Worm (Caenorhabditis elegans): ENCODE data around the gene sir-2.1.

The sir-2.1 gene

DNA sequence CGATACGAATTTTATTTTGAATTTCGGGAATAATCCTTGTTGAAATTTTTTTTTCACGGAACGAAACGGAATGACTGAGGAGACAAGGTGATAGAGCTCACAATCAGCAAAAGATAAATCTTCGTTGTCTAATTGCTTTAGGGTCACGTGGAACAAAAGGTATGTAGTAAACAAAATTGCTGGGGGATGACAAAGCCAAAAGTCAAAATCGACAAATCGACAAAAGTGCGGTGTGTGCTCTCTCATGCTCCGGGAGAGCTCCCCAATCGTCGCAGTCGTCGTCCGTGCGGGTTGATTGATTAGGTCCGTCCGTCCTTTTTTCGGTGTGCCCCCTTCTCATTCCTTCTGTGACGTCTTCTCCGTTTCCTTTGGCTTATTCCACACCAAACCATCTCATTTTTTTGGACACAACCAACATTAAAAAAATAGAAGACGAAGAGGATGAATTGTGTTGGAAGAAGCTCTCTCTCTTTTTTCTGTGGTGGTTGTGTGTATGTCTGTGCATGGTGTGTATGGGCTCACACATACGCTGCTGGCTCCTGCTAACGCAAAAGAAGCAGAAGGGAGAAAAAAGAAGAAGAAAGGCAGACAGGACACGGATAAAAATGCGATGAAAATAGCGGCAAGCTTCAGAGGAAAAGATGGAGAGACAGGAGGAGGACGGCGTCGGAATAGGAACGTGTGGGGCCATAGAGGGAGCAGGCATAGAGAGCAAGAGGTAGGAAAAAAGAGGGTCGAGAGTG, 24.2 kb downstream of the sir-2.1 start (continued):
- TF ChIP-seq aha-1 (tag; optimal IDR thresholded peaks at IDR 0.05) (no peak), nhr-12 (tag; optimal IDR thresholded peaks at IDR 0.05) (no peak), elt-2 (tag; optimal IDR thresholded peaks at IDR 0.05) (no peak), mep-1 (tag; optimal IDR thresholded peaks at IDR 0.05) (peak; percentile 30), ztf-11 (tag; optimal IDR thresholded peaks at IDR 0.05) (peak in 1 of 2 experiments; percentile 27), ces-1 (GFP tag; optimal IDR thresholded peaks at IDR 0.05) (peak; percentile 34), nhr-84 (tag; optimal IDR thresholded peaks at IDR 0.05) (no peak), unc-30 (tag; optimal IDR thresholded peaks at IDR 0.05) (no peak), mdl-1 (tag; optimal IDR thresholded peaks at IDR 0.05) (peak in 1 of 2 experiments; percentile 18), skn-1 (tag; optimal IDR thresholded peaks at IDR 0.05) (peak; percentile 4), alr-1 (tag; optimal IDR thresholded peaks at IDR 0.05; ENCODE audit: borderline replicate concordance) (no peak), F16B12.6 (tag; optimal IDR thresholded peaks at IDR 0.05) (no peak), lin-14 (GFP tag; optimal IDR thresholded peaks at IDR 0.05) (peak; percentile 9), lsy-2 (tag; optimal IDR thresholded peaks at IDR 0.05) (peak in 1 of 2 experiments; percentile 21), unc-86 (tag; optimal IDR thresholded peaks at IDR 0.05) (peak; percentile 62)

DNA sequence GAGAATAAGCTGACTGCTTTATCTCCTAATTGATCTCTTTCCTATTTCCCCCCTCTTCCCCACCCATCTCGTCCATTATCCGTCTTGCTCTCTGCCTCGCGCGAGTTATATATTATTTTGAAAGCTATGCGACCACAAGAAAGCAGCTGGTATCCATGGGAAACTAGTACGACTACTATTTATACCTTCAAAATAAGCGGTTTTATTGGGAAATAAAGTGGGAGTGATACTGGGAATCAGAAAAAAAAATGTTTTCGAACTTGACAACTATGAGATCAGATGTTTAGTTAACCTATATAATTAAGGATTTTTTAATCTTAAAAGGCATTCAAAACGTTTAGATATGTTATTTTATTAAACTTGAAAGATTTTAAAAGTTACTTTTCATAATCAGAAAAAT, 26.3 kb downstream of the sir-2.1 start:
- TF ChIP-seq dsc-1 (tag; optimal IDR thresholded peaks at IDR 0.05) = peak; percentile 80
- TF ChIP-seq nhr-90 (tag; optimal IDR thresholded peaks at IDR 0.05; ENCODE audit: poor library complexity) = no peak
- TF ChIP-seq alr-1 (tag; optimal IDR thresholded peaks at IDR 0.05; ENCODE audit: borderline replicate concordance) = no peak
- no peak for TF ChIP-seq skn-1 (tag; optimal IDR thresholded peaks at IDR 0.05)
- TF ChIP-seq vab-15 (tag; optimal IDR thresholded peaks at IDR 0.05) = no peak
- TF ChIP-seq fkh-8 (tag; optimal IDR thresholded peaks at IDR 0.05) = peak; percentile 86
- TF ChIP-seq lin-14 (GFP tag; optimal IDR thresholded peaks at IDR 0.05) = peak; percentile 25
- TF ChIP-seq tbx-2 (tag; optimal IDR thresholded peaks at IDR 0.05) = no peak
- TF ChIP-seq unc-86 (tag; optimal IDR thresholded peaks at IDR 0.05) = no peak
- peak; percentile 29 for TF ChIP-seq hlh-4 (tag; optimal IDR thresholded peaks at IDR 0.05)
- no peak for TF ChIP-seq dpl-1 (GFP tag; optimal IDR thresholded peaks at IDR 0.05)
- peak; percentile 4 for TF ChIP-seq swsn-7 (tag; optimal IDR thresholded peaks at IDR 0.05)
- peak; percentile 3 for TF ChIP-seq sox-4 (tag; optimal IDR thresholded peaks at IDR 0.05)
- TF ChIP-seq unc-130 (tag; optimal IDR thresholded peaks at IDR 0.05) = no peak
- peak; percentile 68 for TF ChIP-seq nhr-71 (tag; optimal IDR thresholded peaks at IDR 0.05)
- no peak for TF ChIP-seq blmp-1 (tag; optimal IDR thresholded peaks at IDR 0.05)
- TF ChIP-seq nhr-47 (tag; optimal IDR thresholded peaks at IDR 0.05) = peak; percentile 57
- no peak for TF ChIP-seq snpc-4 (tag; optimal IDR thresholded peaks at IDR 0.05)
- no peak for TF ChIP-seq elt-2 (tag; optimal IDR thresholded peaks at IDR 0.05)
- TF ChIP-seq pax-3 (tag; optimal IDR thresholded peaks at IDR 0.05) = peak; percentile 46
- no peak for TF ChIP-seq lin-39 (tag; optimal IDR thresholded peaks at IDR 0.05)
- peak in 1 of 2 experiments; percentile 22 for TF ChIP-seq lsy-2 (tag; optimal IDR thresholded peaks at IDR 0.05)

DNA sequence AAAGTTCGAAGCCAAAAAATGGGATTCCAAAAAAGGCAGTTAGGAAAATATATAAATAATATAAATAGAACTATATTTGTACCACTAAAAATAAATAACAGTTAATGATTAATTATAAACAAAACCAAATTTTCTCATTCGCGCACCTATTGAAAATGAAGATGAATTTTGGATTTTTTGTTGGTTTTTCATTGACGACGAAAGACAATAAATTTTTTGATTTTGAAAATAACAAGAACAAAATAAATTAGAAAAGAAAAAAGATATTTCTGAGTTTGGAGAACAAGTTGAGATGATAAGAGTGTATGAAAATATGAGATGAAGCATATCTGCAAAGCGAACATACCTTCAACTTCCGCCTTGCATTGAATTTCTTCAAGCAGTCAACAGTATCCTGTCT, 28.7 kb downstream of the sir-2.1 start:
- TF ChIP-seq elt-3 (tag; optimal IDR thresholded peaks at IDR 0.05) (no peak), nhr-12 (tag; optimal IDR thresholded peaks at IDR 0.05) (no peak)

DNA sequence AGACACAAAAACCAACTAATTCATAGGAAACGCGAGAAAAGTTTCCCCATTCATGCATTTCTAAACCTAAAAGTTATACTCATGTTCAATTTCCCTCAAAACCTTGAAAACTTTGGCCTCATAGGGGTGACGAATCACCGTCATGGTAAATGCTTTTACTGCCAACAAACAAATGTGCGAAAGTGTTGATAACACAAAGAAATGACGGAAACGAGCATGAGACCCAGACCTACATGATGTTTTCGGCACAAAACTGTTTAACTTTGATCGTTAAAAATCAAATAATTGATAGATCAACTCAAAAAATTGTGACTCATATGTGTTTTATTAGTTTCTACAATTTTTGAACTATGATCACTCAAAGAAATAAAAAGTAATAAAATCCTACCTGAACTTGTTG, 34.1 kb downstream of the sir-2.1 start:
- TF ChIP-seq mef-2 (tag; optimal IDR thresholded peaks at IDR 0.05) = no peak
- peak; percentile 45 for TF ChIP-seq lin-14 (GFP tag; optimal IDR thresholded peaks at IDR 0.05)
- no peak for TF ChIP-seq blmp-1 (tag; optimal IDR thresholded peaks at IDR 0.05)
- TF ChIP-seq lin-39 (tag; optimal IDR thresholded peaks at IDR 0.05) = no peak
- TF ChIP-seq nhr-77 (tag; optimal IDR thresholded peaks at IDR 0.05) = peak; percentile 29
- no peak for TF ChIP-seq ztf-11 (tag; optimal IDR thresholded peaks at IDR 0.05)
- no peak for TF ChIP-seq rnt-1 (tag; optimal IDR thresholded peaks at IDR 0.05)
- no peak for TF ChIP-seq nhr-47 (tag; optimal IDR thresholded peaks at IDR 0.05)
- no peak for TF ChIP-seq pax-3 (tag; optimal IDR thresholded peaks at IDR 0.05)
- TF ChIP-seq aha-1 (tag; optimal IDR thresholded peaks at IDR 0.05) = no peak
- no peak for TF ChIP-seq sup-37 (GFP tag; optimal IDR thresholded peaks at IDR 0.05)
- no peak for TF ChIP-seq nhr-20 (tag; optimal IDR thresholded peaks at IDR 0.05)
- no peak for TF ChIP-seq C34B4.2 (tag; optimal IDR thresholded peaks at IDR 0.05)
- peak; percentile 71 for TF ChIP-seq elt-2 (tag; optimal IDR thresholded peaks at IDR 0.05)
- no peak for TF ChIP-seq unc-130 (tag; optimal IDR thresholded peaks at IDR 0.05)
- TF ChIP-seq sptf-1 (tag; optimal IDR thresholded peaks at IDR 0.05) = no peak
- no peak for TF ChIP-seq nhr-237 (tag; optimal IDR thresholded peaks at IDR 0.05)
- TF ChIP-seq efl-1 (optimal IDR thresholded peaks at IDR 0.05) = no peak
- peak in 1 of 2 experiments; percentile 22 for TF ChIP-seq efl-1 (GFP tag; optimal IDR thresholded peaks at IDR 0.05 in 1 of 2)
- TF ChIP-seq nhr-71 (tag; optimal IDR thresholded peaks at IDR 0.05) = no peak
- TF ChIP-seq mab-9 (GFP tag; IDR thresholded peaks at IDR 0.05) = no peak
- no peak for TF ChIP-seq hpl-2 (GFP tag; optimal IDR thresholded peaks at IDR 0.05)
- no peak for TF ChIP-seq snpc-4 (tag; optimal IDR thresholded peaks at IDR 0.05)
- TF ChIP-seq lin-35 (GFP tag; optimal IDR thresholded peaks at IDR 0.05) = peak in 1 of 2 experiments; percentile 26
- TF ChIP-seq mep-1 (tag; optimal IDR thresholded peaks at IDR 0.05) = no peak
